Worm (Caenorhabditis elegans) whole organism, late embryonic: Measurements from ENCODE around the gene srv-34.

ENCODE experiments used
- ama-1 ChIP-seq: fragments of 150-350 bp; optimal IDR thresholded peaks from 2 replicates; lab custom pipeline; 2014
- dmd-4 ChIP-seq: sonication (generic microtip); optimal IDR thresholded peaks from 2 replicates; lab custom pipeline; 2016; ENCODE audit warnings: borderline replicate concordance, missing genetic modification characterization, missing compliant biosample characterization
- elt-2 ChIP-seq: sonication (generic microtip); optimal IDR thresholded peaks from 2 replicates; lab custom pipeline; 2016; ENCODE audit warnings: missing genetic modification reagents, missing genetic modification characterization, missing compliant biosample characterization
- ets-4 ChIP-seq: sonication (generic microtip); optimal IDR thresholded peaks from 2 replicates; lab custom pipeline; 2016; ENCODE audit warnings: missing genetic modification characterization, missing compliant biosample characterization
- nfya-1 ChIP-seq: sonication (generic microtip); optimal IDR thresholded peaks from 2 replicates; lab custom pipeline; 2017; ENCODE audit warnings: missing genetic modification characterization, mild to moderate bottlenecking, missing compliant biosample characterization, antibody characterized with exemption, moderate library complexity
- nhr-232 ChIP-seq: sonication (generic microtip); optimal IDR thresholded peaks from 2 replicates; lab custom pipeline; 2016; ENCODE audit warnings: missing genetic modification characterization, missing compliant biosample characterization
- npax-4 ChIP-seq: sonication (generic microtip); optimal IDR thresholded peaks from 2 replicates; lab custom pipeline; 2016; ENCODE audit warnings: missing genetic modification characterization, missing compliant biosample characterization

DNA sequence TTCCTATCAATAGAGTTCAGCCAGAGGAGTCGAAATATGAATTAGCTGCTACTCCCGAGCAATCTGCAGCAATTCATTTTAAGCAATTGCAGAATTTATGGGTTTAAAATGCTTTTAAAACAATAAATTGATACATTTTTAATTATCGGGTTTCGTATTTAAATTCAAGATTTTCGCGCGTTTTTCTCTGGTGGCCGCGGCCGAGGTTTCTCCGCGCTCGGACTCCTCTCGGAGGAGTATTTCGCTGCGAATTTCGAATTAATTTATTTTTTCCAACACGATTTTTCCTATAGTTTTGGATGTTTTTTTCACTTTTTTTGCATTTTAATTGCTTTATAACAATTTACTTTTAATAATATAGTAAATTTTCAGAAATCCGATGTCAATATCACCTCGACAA is 26.9 kb upstream of the srv-34 start, which contains the start of gene F13A7.14:
- TF ChIP-seq dmd-4 (tag; lab: Kevin White, UChicago) (no peak), npax-4 (tag; lab: Kevin White, UChicago) (no peak), ama-1 (lab: Kevin White, UChicago) (no peak), nfya-1 (tag; lab: Kevin White, UChicago) (peak; percentile 31), ets-4 (tag; lab: Kevin White, UChicago) (peak; percentile 92), nhr-232 (no peak), elt-2 (no peak)
